Worm (Caenorhabditis elegans) whole organism, L4 larva: Measurements from ENCODE around the gene Y17G9A.4.

Source experiments
- R02D3.7 ChIP-seq: fragments of 150-350 bp; sonication (generic microtip); optimal IDR thresholded peaks from 3 replicates; lab custom pipeline; 2014; ENCODE audit warnings: missing biosample characterization, missing genetic modification characterization
- T26A8.4 ChIP-seq: fragments of 200-800 bp; sonication (Bioruptor generic); IDR thresholded peaks from 2 replicates; pipeline ENCODE4 v1.3.6; 2022; ENCODE audit warnings: missing genetic modification characterization, missing compliant biosample characterization
- ZK546.5 ChIP-seq, 2 experiments: sonication (generic microtip); optimal IDR thresholded peaks; 2 replicates each; lab custom pipeline; 2017; ENCODE audit warnings: missing biosample characterization in 2 of 2, missing genetic modification characterization in 2 of 2
- attf-4 ChIP-seq: sonication (generic microtip); optimal IDR thresholded peaks from 3 replicates; lab custom pipeline; 2017; ENCODE audit warnings: missing biosample characterization, missing genetic modification characterization
- ceh-44 ChIP-seq: fragments of 200-800 bp; sonication (Bioruptor generic); IDR thresholded peaks from 2 replicates; pipeline ENCODE4 v1.3.6; 2022; ENCODE audit warnings: missing genetic modification reagents, missing genetic modification characterization, missing compliant biosample characterization
- dpl-1 ChIP-seq: fragments of 150-350 bp; optimal IDR thresholded peaks from 2 replicates; lab custom pipeline; 2014; ENCODE audit warnings: missing biosample characterization, missing genetic modification reagents, missing genetic modification characterization
- gei-8 ChIP-seq: fragments of 200-800 bp; sonication (Bioruptor generic); optimal IDR thresholded peaks from 2 replicates; lab custom pipeline; 2018; ENCODE audit warnings: mild to moderate bottlenecking, missing genetic modification characterization, missing compliant biosample characterization
- lin-29 ChIP-seq: fragments of 200-800 bp; sonication (Bioruptor generic); IDR thresholded peaks from 2 replicates; pipeline ENCODE4 v1.3.6; 2022; ENCODE audit warnings: missing genetic modification reagents, missing genetic modification characterization, missing compliant biosample characterization
- lsy-2 ChIP-seq, 2 experiments: fragments of 150-350 bp in 1 of 2; sonication (generic microtip) in 1 of 2; optimal IDR thresholded peaks; 2 replicates each; lab custom pipeline; 2014 to 2017; ENCODE audit warnings: missing biosample characterization in 2 of 2, missing genetic modification characterization in 2 of 2
- madf-9 ChIP-seq: fragments of 200-800 bp; sonication (Bioruptor generic); conservative IDR thresholded peaks from 2 replicates; pipeline ENCODE4 v1.3.6; 2022; ENCODE audit warnings: missing genetic modification reagents, missing genetic modification characterization, missing compliant biosample characterization

DNA sequence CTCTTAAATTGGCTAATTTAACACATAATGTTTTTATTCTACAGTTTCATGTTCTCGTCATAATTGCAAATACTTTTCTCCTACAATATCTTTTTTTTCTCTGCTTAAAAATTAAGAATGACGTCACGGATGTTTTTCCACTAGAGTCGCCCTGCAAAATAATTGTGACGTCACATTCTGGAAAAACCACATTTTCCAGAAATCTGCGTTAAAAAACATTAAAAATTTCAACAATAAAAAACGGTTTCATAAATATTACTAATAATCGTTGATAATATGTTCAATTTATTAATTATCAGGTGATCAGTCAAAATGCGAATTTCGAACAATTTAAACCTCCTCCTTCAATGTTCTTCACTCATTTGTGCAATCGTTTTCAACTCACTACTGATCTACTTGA, 22.6 kb upstream of the Y17G9A.4 start, which contains the start of gene str-166:
- no peak for TF ChIP-seq ceh-44 (GFP tag; lab: Robert Waterston, UW)
- no peak for TF ChIP-seq T26A8.4 (GFP tag; lab: Robert Waterston, UW)
- TF ChIP-seq attf-4 (tag; lab: Kevin White, UChicago), result no peak
- TF ChIP-seq dpl-1 (GFP tag; lab: Kevin White, UChicago), result no peak
- TF ChIP-seq gei-8 (GFP tag; lab: Kevin White, UChicago), result no peak
- no peak for TF ChIP-seq lin-29
- TF ChIP-seq R02D3.7 (tag; lab: Kevin White, UChicago), result no peak
- TF ChIP-seq ZK546.5 (tag; optimal IDR thresholded peaks at IDR 0.05; lab: Kevin White, UChicago), result no peak
- TF ChIP-seq lsy-2 (tag; optimal IDR thresholded peaks at IDR 0.05; lab: Kevin White, UChicago), result no peak
- no peak for TF ChIP-seq madf-9 (GFP tag; lab: Robert Waterston, UW)
